Worm (Caenorhabditis elegans): ENCODE data around the gene R13D11.1.

R13D11.1 gene

DNA sequence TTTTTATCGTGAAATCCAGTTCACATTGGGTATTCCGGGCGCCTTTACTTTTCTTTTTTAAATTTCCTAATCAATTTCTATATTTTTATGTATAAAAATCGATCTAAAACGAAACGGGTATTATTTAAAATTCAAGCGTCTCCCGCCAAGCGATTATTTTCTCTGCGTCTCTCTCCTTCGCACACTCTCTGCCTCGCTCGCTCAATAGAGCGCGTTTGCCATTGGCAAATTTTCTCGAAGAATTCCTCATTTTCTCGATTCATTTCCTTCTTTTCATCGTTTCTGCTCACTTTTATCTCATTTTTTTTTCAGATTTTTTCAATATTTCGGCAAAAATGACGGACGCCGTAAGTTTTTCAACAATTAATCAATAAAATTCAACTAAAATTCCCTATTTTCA is 44.0 kb upstream of the R13D11.1 start, which contains the start of gene sti-1 (continued):
- no peak for TF ChIP-seq elt-1 (tag; optimal IDR thresholded peaks at IDR 0.05)

DNA sequence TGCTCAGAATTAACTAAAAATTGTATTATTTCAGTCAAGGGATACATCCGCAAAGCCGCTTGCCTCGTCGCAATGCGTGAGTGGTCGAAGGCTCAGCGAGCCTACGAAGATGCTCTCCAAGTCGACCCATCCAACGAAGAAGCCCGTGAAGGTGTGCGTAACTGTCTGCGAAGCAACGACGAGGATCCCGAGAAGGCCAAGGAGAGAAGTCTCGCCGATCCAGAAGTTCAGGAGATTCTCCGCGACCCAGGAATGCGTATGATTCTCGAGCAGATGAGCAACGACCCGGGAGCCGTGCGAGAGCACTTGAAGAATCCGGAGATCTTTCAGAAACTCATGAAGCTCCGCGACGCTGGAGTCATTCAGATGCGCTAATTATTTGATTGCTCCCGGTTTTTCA is 42.9 kb upstream of the R13D11.1 start:
- TF ChIP-seq egl-27 (tag; optimal IDR thresholded peaks at IDR 0.05) (no peak), nhr-6 (tag; optimal IDR thresholded peaks at IDR 0.05) (no peak), nhr-12 (tag; optimal IDR thresholded peaks at IDR 0.05) (no peak), nhr-129 (tag; optimal IDR thresholded peaks at IDR 0.05) (no peak), sma-3 (GFP tag; optimal IDR thresholded peaks at IDR 0.05) (no peak), F13H6.1 (tag; optimal IDR thresholded peaks at IDR 0.05) (no peak), sem-4 (tag; optimal IDR thresholded peaks at IDR 0.05) (no peak), lin-11 (tag; optimal IDR thresholded peaks at IDR 0.05) (no peak), mab-5 (tag; optimal IDR thresholded peaks at IDR 0.05) (no peak), blmp-1 (tag; optimal IDR thresholded peaks at IDR 0.05; ENCODE audit: insufficient read depth) (no peak), dmd-4 (tag; optimal IDR thresholded peaks at IDR 0.05) (no peak), ztf-11 (tag; optimal IDR thresholded peaks at IDR 0.05) (no peak)

DNA sequence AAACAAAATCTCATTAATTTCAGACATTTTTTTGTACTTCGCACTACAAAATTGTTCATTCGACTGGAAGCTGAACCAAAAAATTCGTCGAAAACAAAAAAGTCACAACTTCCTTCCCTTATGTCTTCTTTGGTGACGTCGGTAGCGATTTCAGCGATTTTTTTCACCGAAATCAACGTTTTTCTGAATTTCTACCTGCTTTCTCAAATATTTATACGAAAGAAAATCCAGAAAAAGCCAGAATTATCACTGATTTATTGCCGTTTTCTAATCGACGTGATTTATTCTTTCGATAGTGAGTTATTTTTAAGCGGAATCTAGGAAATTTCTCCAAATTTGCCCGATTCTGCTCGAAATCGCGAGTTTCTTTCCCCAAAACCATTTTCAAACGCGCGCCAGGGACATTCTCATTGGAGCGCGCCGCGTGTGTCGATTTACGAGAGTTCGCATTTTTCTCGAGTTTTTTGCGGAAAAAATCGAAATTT is 42.4 kb upstream of the R13D11.1 start, which contains the start of gene srbc-58:
TSS of gene srbc-58 (plus strand) at position 121 of the 485 bp plus-strand sequence.
- no peak for TF ChIP-seq skn-1 (tag; optimal IDR thresholded peaks at IDR 0.05)
- peak; percentile 27 for TF ChIP-seq crh-2 (tag; optimal IDR thresholded peaks at IDR 0.05)
- TF ChIP-seq ama-1 (optimal IDR thresholded peaks at IDR 0.05) = peak; percentile 70
- no peak for TF ChIP-seq blmp-1 (tag; optimal IDR thresholded peaks at IDR 0.05; ENCODE audit: insufficient read depth)
- no peak for TF ChIP-seq nhr-77 (tag; optimal IDR thresholded peaks at IDR 0.05)
- no peak for TF ChIP-seq alr-1 (tag; optimal IDR thresholded peaks at IDR 0.05)
- no peak for TF ChIP-seq ceh-16 (tag; optimal IDR thresholded peaks at IDR 0.05)
- no peak for TF ChIP-seq dmd-4 (tag; optimal IDR thresholded peaks at IDR 0.05)
- TF ChIP-seq ZK546.5 (tag; optimal IDR thresholded peaks at IDR 0.05) = no peak
- TF ChIP-seq unc-39 (tag; optimal IDR thresholded peaks at IDR 0.05) = no peak
- no peak for TF ChIP-seq fos-1 (tag; optimal IDR thresholded peaks at IDR 0.05)
- no peak for TF ChIP-seq nhr-23 (tag; optimal IDR thresholded peaks at IDR 0.05)
- TF ChIP-seq sma-3 (GFP tag; optimal IDR thresholded peaks at IDR 0.05) = no peak
- no peak for TF ChIP-seq elt-1 (tag; optimal IDR thresholded peaks at IDR 0.05)
- TF ChIP-seq ceh-82 (tag; optimal IDR thresholded peaks at IDR 0.05) = no peak
- no peak for TF ChIP-seq sem-4 (tag; optimal IDR thresholded peaks at IDR 0.05)
- no peak for TF ChIP-seq nhr-11 (tag; optimal IDR thresholded peaks at IDR 0.05)
- TF ChIP-seq ztf-1 (GFP tag; conservative IDR thresholded peaks at IDR 0.05) = no peak
- no peak for TF ChIP-seq nhr-21 (tag; optimal IDR thresholded peaks at IDR 0.05)
- no peak for TF ChIP-seq nhr-12 (tag; optimal IDR thresholded peaks at IDR 0.05)
- no peak for TF ChIP-seq elt-3 (tag; optimal IDR thresholded peaks at IDR 0.05)
- no peak for TF ChIP-seq nhr-25 (tag; optimal IDR thresholded peaks at IDR 0.05)
- no peak for TF ChIP-seq zag-1 (tag; optimal IDR thresholded peaks at IDR 0.05)
- TF ChIP-seq ztf-4 (tag; optimal IDR thresholded peaks at IDR 0.05) = peak; percentile 41
- no peak for TF ChIP-seq aly-2 (tag; optimal IDR thresholded peaks at IDR 0.05)
- no peak for TF ChIP-seq ztf-11 (tag; optimal IDR thresholded peaks at IDR 0.05)
- peak; percentile 34 for TF ChIP-seq unc-55 (GFP tag; optimal IDR thresholded peaks at IDR 0.05)
- no peak for TF ChIP-seq nhr-6 (tag; optimal IDR thresholded peaks at IDR 0.05)
- no peak for TF ChIP-seq lin-11 (tag; optimal IDR thresholded peaks at IDR 0.05)
- TF ChIP-seq egl-27 (tag; optimal IDR thresholded peaks at IDR 0.05) = no peak
- TF ChIP-seq nhr-129 (tag; optimal IDR thresholded peaks at IDR 0.05) = peak; percentile 16
- TF ChIP-seq peb-1 (tag; optimal IDR thresholded peaks at IDR 0.05) = no peak
- no peak for TF ChIP-seq nhr-237 (tag; optimal IDR thresholded peaks at IDR 0.05)
- TF ChIP-seq R02D3.7 (tag; optimal IDR thresholded peaks at IDR 0.05) = no peak
- no peak for TF ChIP-seq Y55F3AM.14 (GFP tag; optimal IDR thresholded peaks at IDR 0.05)
- no peak for TF ChIP-seq unc-62 (GFP tag; optimal IDR thresholded peaks at IDR 0.05)
- TF ChIP-seq sma-9 (GFP tag; optimal IDR thresholded peaks at IDR 0.05) = no peak
- TF ChIP-seq sma-9 (tag; optimal IDR thresholded peaks at IDR 0.05) = no peak
- no peak for TF ChIP-seq nhr-10 (tag; optimal IDR thresholded peaks at IDR 0.05)
- TF ChIP-seq C34F6.9 (tag; optimal IDR thresholded peaks at IDR 0.05) = peak; percentile 29
- TF ChIP-seq mbf-1 (tag; optimal IDR thresholded peaks at IDR 0.05) = no peak
- peak; percentile 9 for TF ChIP-seq lin-13 (GFP tag; optimal IDR thresholded peaks at IDR 0.05)
- peak; percentile 3 for TF ChIP-seq F13H6.1 (tag; optimal IDR thresholded peaks at IDR 0.05)
- TF ChIP-seq gmeb-1 (tag; optimal IDR thresholded peaks at IDR 0.05) = peak; percentile 23
- TF ChIP-seq lin-39 (tag; optimal IDR thresholded peaks at IDR 0.05) = no peak
- peak in 1 of 2 experiments; percentile 13 for TF ChIP-seq lsy-2 (tag; optimal IDR thresholded peaks at IDR 0.05)
- TF ChIP-seq mdl-1 (tag; optimal IDR thresholded peaks at IDR 0.05) = no peak
- TF ChIP-seq mab-5 (tag; optimal IDR thresholded peaks at IDR 0.05) = no peak
- no peak for TF ChIP-seq snpc-4 (tag; optimal IDR thresholded peaks at IDR 0.05)

Measured in whole organism, L2 larva.